Fruit fly (Drosophila melanogaster) whole organism, embryonic: ENCODE results near the gene Lmpt.

Experiments
- BEAF-32 ChIP-seq: fragments of 200-800 bp; sonication (Bioruptor generic); optimal IDR thresholded peaks from 3 replicates; lab custom pipeline; 2017; ENCODE audit warnings: missing biosample characterization, missing genetic modification characterization, mild to moderate bottlenecking, moderate library complexity, missing genetic modification reagents
- Bdp1 ChIP-seq: fragments of 200-800 bp; sonication (Bioruptor generic); optimal IDR thresholded peaks from 3 replicates; lab custom pipeline; 2016; ENCODE audit warnings: missing biosample characterization, missing genetic modification characterization
- Blimp-1 ChIP-seq: fragments of 200-800 bp; sonication (Bioruptor generic); optimal IDR thresholded peaks from 3 replicates; lab custom pipeline; 2018; ENCODE audit warnings: missing biosample characterization, missing genetic modification characterization, mild to moderate bottlenecking, moderate library complexity, missing genetic modification reagents
- CG12744 ChIP-seq: fragments of 200-800 bp; sonication (Bioruptor generic); optimal IDR thresholded peaks from 2 replicates; lab custom pipeline; 2016; ENCODE audit warnings: missing biosample characterization, missing genetic modification characterization
- CG16813 ChIP-seq: fragments of 200-800 bp; sonication (Bioruptor generic); IDR thresholded peaks from 3 replicates; pipeline ENCODE4 v1.3.6; 2022; ENCODE audit warnings: missing biosample characterization, missing genetic modification characterization; ENCODE audit not compliant: partially characterized antibody
- CG17385 ChIP-seq: fragments of 200-800 bp; sonication (Bioruptor generic); optimal IDR thresholded peaks from 3 replicates; lab custom pipeline; 2018; ENCODE audit warnings: missing biosample characterization, mild to moderate bottlenecking, missing genetic modification characterization
- CG17802 ChIP-seq: fragments of 200-800 bp; sonication (Bioruptor generic); optimal IDR thresholded peaks from 2 replicates; lab custom pipeline; 2018; ENCODE audit warnings: missing biosample characterization, mild to moderate bottlenecking, missing genetic modification characterization, moderate library complexity
- CG34224 ChIP-seq: fragments of 200-800 bp; sonication (Bioruptor generic); IDR thresholded peaks from 3 replicates; pipeline ENCODE4 v1.3.6; 2022; ENCODE audit warnings: missing biosample characterization, missing genetic modification characterization; ENCODE audit not compliant: partially characterized antibody
- CG34376 ChIP-seq: fragments of 200-800 bp; sonication (Bioruptor generic); optimal IDR thresholded peaks from 2 replicates; lab custom pipeline; 2018; ENCODE audit warnings: missing biosample characterization, mild to moderate bottlenecking, missing genetic modification characterization
- CG3847 ChIP-seq: fragments of 200-800 bp; sonication (Bioruptor generic); IDR thresholded peaks from 2 replicates; pipeline ENCODE4 v1.3.6; 2022; ENCODE audit warnings: missing biosample characterization, missing genetic modification characterization
- CG4328 ChIP-seq: fragments of 200-800 bp; sonication (Bioruptor generic); optimal IDR thresholded peaks from 3 replicates; lab custom pipeline; 2017; ENCODE audit warnings: missing biosample characterization, missing genetic modification reagents, missing genetic modification characterization
- CG4424 ChIP-seq: fragments of 200-800 bp; sonication (Bioruptor generic); optimal IDR thresholded peaks from 3 replicates; lab custom pipeline; 2016; ENCODE audit warnings: missing biosample characterization, missing genetic modification characterization
- CG7987 ChIP-seq: fragments of 200-800 bp; sonication (Bioruptor generic); optimal IDR thresholded peaks from 2 replicates; lab custom pipeline; 2018; ENCODE audit warnings: missing biosample characterization, mild to moderate bottlenecking, missing genetic modification characterization, moderate library complexity
- CG8765 ChIP-seq: fragments of 200-800 bp; sonication (Bioruptor generic); IDR thresholded peaks from 2 replicates; pipeline ENCODE4 v1.3.6; 2022; ENCODE audit warnings: missing biosample characterization, missing genetic modification characterization
- CG9817 ChIP-seq: fragments of 200-800 bp; sonication (Bioruptor generic); optimal IDR thresholded peaks from 2 replicates; lab custom pipeline; 2018; ENCODE audit warnings: missing biosample characterization, mild to moderate bottlenecking, missing genetic modification characterization, moderate library complexity
- CTCF ChIP-seq: fragments of 200-800 bp; sonication (Bioruptor generic); optimal IDR thresholded peaks from 2 replicates; lab custom pipeline; 2017; ENCODE audit warnings: missing biosample characterization, mild to moderate bottlenecking, missing genetic modification characterization, moderate library complexity
- Dll ChIP-seq: fragments of 200-800 bp; sonication (Bioruptor generic); IDR thresholded peaks from 4 replicates; pipeline ENCODE4 v1.3.6; 2022; ENCODE audit warnings: missing biosample characterization, missing genetic modification characterization; ENCODE audit not compliant: partially characterized antibody
- E2f1 ChIP-seq: fragments of 200-800 bp; sonication (Bioruptor generic); IDR thresholded peaks from 2 replicates; pipeline ENCODE4 v1.3.6; 2022; ENCODE audit warnings: missing biosample characterization, missing genetic modification characterization
- Ets97D ChIP-seq: fragments of 200-800 bp; sonication (Bioruptor generic); optimal IDR thresholded peaks from 3 replicates; lab custom pipeline; 2016; ENCODE audit warnings: missing biosample characterization, missing genetic modification characterization
- HHEX ChIP-seq: fragments of 200-800 bp; sonication (Bioruptor generic); optimal IDR thresholded peaks from 3 replicates; lab custom pipeline; 2017; ENCODE audit warnings: missing biosample characterization, mild to moderate bottlenecking, missing genetic modification characterization, missing genetic modification reagents
- HLH4C ChIP-seq: fragments of 200-800 bp; sonication (Bioruptor generic); IDR thresholded peaks from 3 replicates; pipeline ENCODE4 v1.3.6; 2022; ENCODE audit warnings: missing biosample characterization, missing genetic modification characterization; ENCODE audit not compliant: partially characterized antibody
- HmgD ChIP-seq: fragments of 200-800 bp; sonication (Bioruptor generic); optimal IDR thresholded peaks from 3 replicates; lab custom pipeline; 2016; ENCODE audit warnings: missing biosample characterization, missing genetic modification characterization
- HmgZ ChIP-seq: fragments of 200-800 bp; sonication (Bioruptor generic); optimal IDR thresholded peaks from 2 replicates; lab custom pipeline; 2018; ENCODE audit warnings: missing biosample characterization, mild to moderate bottlenecking, missing genetic modification characterization
- Lhr ChIP-seq: fragments of 200-800 bp; sonication (Bioruptor generic); optimal IDR thresholded peaks from 3 replicates; lab custom pipeline; 2017; ENCODE audit warnings: mild to moderate bottlenecking, missing biosample characterization, missing genetic modification reagents, missing genetic modification characterization
- Lim3 ChIP-seq: fragments of 200-800 bp; sonication (Bioruptor generic); IDR thresholded peaks from 2 replicates; pipeline ENCODE4 v1.3.6; 2022; ENCODE audit warnings: missing biosample characterization, missing genetic modification characterization
- MESR4 ChIP-seq: fragments of 200-800 bp; sonication (Bioruptor generic); optimal IDR thresholded peaks from 2 replicates; lab custom pipeline; 2018; ENCODE audit warnings: missing biosample characterization, mild to moderate bottlenecking, missing genetic modification characterization, moderate library complexity
- Mad ChIP-seq: fragments of 200-800 bp; sonication (Bioruptor generic); optimal IDR thresholded peaks from 2 replicates; lab custom pipeline; 2016; ENCODE audit warnings: missing biosample characterization, missing genetic modification characterization
- Med ChIP-seq: fragments of 200-800 bp; sonication (Bioruptor generic); peaks from one replicate; lab custom pipeline; 2016; ENCODE audit warnings: missing biosample characterization, missing genetic modification characterization, mild to moderate bottlenecking, inconsistent platforms, moderate library complexity
- Mes4 ChIP-seq: fragments of 200-800 bp; sonication (Bioruptor generic); optimal IDR thresholded peaks from 2 replicates; lab custom pipeline; 2016; ENCODE audit warnings: missing biosample characterization, missing genetic modification characterization
- Nf-YB ChIP-seq: fragments of 200-800 bp; sonication (Bioruptor generic); optimal IDR thresholded peaks from 3 replicates; lab custom pipeline; 2019; ENCODE audit warnings: missing biosample characterization, mild to moderate bottlenecking, missing genetic modification characterization, moderate library complexity
- PHDP ChIP-seq: fragments of 200-800 bp; sonication (Bioruptor generic); optimal IDR thresholded peaks from 3 replicates; lab custom pipeline; 2018; ENCODE audit warnings: missing biosample characterization, mild to moderate bottlenecking, missing genetic modification characterization, moderate library complexity
- Pdp1 ChIP-seq, 2 experiments: fragments of 200-800 bp; sonication (Bioruptor generic); optimal IDR thresholded peaks; 3 replicates each; lab custom pipeline; 2016; ENCODE audit warnings: missing biosample characterization in 2 of 2, missing genetic modification characterization in 2 of 2, mild to moderate bottlenecking in 1 of 2, moderate library complexity in 1 of 2
- Ravus ChIP-seq: fragments of 200-800 bp; sonication (Bioruptor generic); IDR thresholded peaks from 2 replicates; pipeline ENCODE4 v1.3.6; 2022; ENCODE audit warnings: missing biosample characterization, missing genetic modification characterization
- Sin3A ChIP-seq: fragments of >200 bp; optimal IDR thresholded peaks from 2 replicates; lab custom pipeline; 2018
- Six4 ChIP-seq: fragments of 200-800 bp; sonication (Bioruptor generic); optimal IDR thresholded peaks from 2 replicates; lab custom pipeline; 2016; ENCODE audit warnings: missing biosample characterization, missing genetic modification characterization
- Tbp ChIP-seq: fragments of >200 bp; optimal IDR thresholded peaks from 2 replicates; lab custom pipeline; 2018; ENCODE audit warnings: missing biosample characterization, missing genetic modification characterization
- ato ChIP-seq: fragments of 200-800 bp; sonication (Bioruptor generic); IDR thresholded peaks from 2 replicates; pipeline ENCODE4 v1.3.6; 2022; ENCODE audit warnings: missing biosample characterization, missing genetic modification characterization; ENCODE audit not compliant: partially characterized antibody
- cad ChIP-seq: fragments of >200 bp; optimal IDR thresholded peaks from 2 replicates; lab custom pipeline; 2017; ENCODE audit warnings: missing biosample characterization, missing genetic modification characterization
- dan ChIP-seq: fragments of 200-800 bp; sonication (Bioruptor generic); IDR thresholded peaks from 2 replicates; pipeline ENCODE4 v1.3.6; 2022; ENCODE audit warnings: missing biosample characterization, missing genetic modification characterization
- dmrt99B ChIP-seq: fragments of 200-800 bp; sonication (Bioruptor generic); optimal IDR thresholded peaks from 2 replicates; lab custom pipeline; 2018; ENCODE audit warnings: missing biosample characterization, mild to moderate bottlenecking, missing genetic modification characterization, moderate library complexity
- emc ChIP-seq: fragments of 200-800 bp; sonication (Bioruptor generic); optimal IDR thresholded peaks from 2 replicates; lab custom pipeline; 2016; ENCODE audit warnings: missing biosample characterization, missing genetic modification characterization
- eve ChIP-seq, 2 experiments: fragments of >200 bp; optimal IDR thresholded peaks; 2 replicates each; lab custom pipeline; 2017; ENCODE audit warnings: missing biosample characterization in 2 of 2, missing genetic modification characterization in 2 of 2
- fd102C ChIP-seq: fragments of 200-800 bp; sonication (Bioruptor generic); optimal IDR thresholded peaks from 2 replicates; lab custom pipeline; 2018; ENCODE audit warnings: missing biosample characterization, mild to moderate bottlenecking, missing genetic modification characterization, moderate library complexity
- gcm2 ChIP-seq: fragments of 200-800 bp; sonication (Bioruptor generic); optimal IDR thresholded peaks from 2 replicates; lab custom pipeline; 2016; ENCODE audit warnings: missing biosample characterization, missing genetic modification characterization
- hkb ChIP-seq, 2 experiments: fragments of 200-800 bp in 1 of 2; fragments of >200 bp in 1 of 2; sonication (Bioruptor generic) in 1 of 2; IDR thresholded peaks in 1 of 2; optimal IDR thresholded peaks in 1 of 2; 2 replicates each; pipeline versions ENCODE4 v1.3.6 to Lab custom; 2017 to 2022; ENCODE audit warnings: missing biosample characterization in 1 of 2, missing genetic modification characterization in 1 of 2
- kah ChIP-seq: fragments of 200-800 bp; sonication (Bioruptor generic); optimal IDR thresholded peaks from 2 replicates; lab custom pipeline; 2018; ENCODE audit warnings: missing biosample characterization, mild to moderate bottlenecking, missing genetic modification characterization
- lab ChIP-seq: fragments of 200-800 bp; sonication (Bioruptor generic); optimal IDR thresholded peaks from 3 replicates; lab custom pipeline; 2017; ENCODE audit warnings: missing biosample characterization, missing genetic modification characterization, mild to moderate bottlenecking, moderate library complexity, missing genetic modification reagents
- mld ChIP-seq: fragments of 200-800 bp; sonication (Bioruptor generic); IDR thresholded peaks from 3 replicates; pipeline ENCODE4 v1.3.6; 2022; ENCODE audit warnings: missing biosample characterization, missing genetic modification characterization; ENCODE audit not compliant: partially characterized antibody
- sqz ChIP-seq: fragments of 200-800 bp; sonication (Bioruptor generic); optimal IDR thresholded peaks from 3 replicates; lab custom pipeline; 2018; ENCODE audit warnings: missing biosample characterization, mild to moderate bottlenecking, missing genetic modification characterization
- usp ChIP-seq: fragments of >200 bp; optimal IDR thresholded peaks from 2 replicates; lab custom pipeline; 2017; ENCODE audit warnings: missing biosample characterization, missing genetic modification characterization
- zen2 ChIP-seq: fragments of 200-800 bp; sonication (Bioruptor generic); IDR thresholded peaks from 3 replicates; pipeline ENCODE4 v1.3.6; 2022; ENCODE audit warnings: missing biosample characterization, missing genetic modification characterization; ENCODE audit not compliant: partially characterized antibody

Gene Lmpt

dm6 chr3L:16862958-16863357 is 2.1 kb upstream of the Lmpt start, which contains the start of gene CG9951 (continued):
- TF ChIP-seq Ets97D (GFP tag; lab: Kevin White, UChicago) (peak; percentile 37), CG9817 (tag; lab: Kevin White, UChicago) (no peak), PHDP (tag; lab: Kevin White, UChicago) (no peak), HHEX (no peak), Mad (GFP tag; lab: Kevin White, UChicago) (no peak), CG17802 (tag; lab: Kevin White, UChicago) (no peak), CG7987 (GFP tag; lab: Kevin White, UChicago) (no peak), kah (GFP tag; lab: Kevin White, UChicago) (no peak), Lhr (peak; percentile 2), fd102C (GFP tag; lab: Kevin White, UChicago) (no peak), mld (GFP tag; lab: Robert Waterston, UW) (no peak), HLH4C (GFP tag; lab: Robert Waterston, UW) (no peak), CG12744 (GFP tag; lab: Kevin White, UChicago) (no peak), CG4424 (no peak), HmgD (GFP tag; lab: Kevin White, UChicago) (no peak), CG3847 (peak; percentile 43; the same call in 1 of the 2 replicates), Dll (GFP tag; lab: Robert Waterston, UW) (no peak), CTCF (GFP tag; lab: Kevin White, UChicago) (peak; percentile 10), zen2 (GFP tag; lab: Robert Waterston, UW) (no peak), CG34376 (GFP tag; lab: Kevin White, UChicago) (no peak), dmrt99B (tag; lab: Kevin White, UChicago) (no peak), Tbp (no peak), sqz (peak; percentile 87), BEAF-32 (GFP tag; lab: Kevin White, UChicago) (peak; percentile 10), Nf-YB (GFP tag; lab: Kevin White, UChicago) (no peak), CG4328 (GFP tag; lab: Kevin White, UChicago) (no peak), MESR4 (peak; percentile 84), usp (no peak), Blimp-1 (GFP tag; lab: Kevin White, UChicago) (no peak), dan (GFP tag; lab: Robert Waterston, UW) (no peak), Mes4 (GFP tag; lab: Kevin White, UChicago) (no peak), CG34224 (no peak), Six4 (GFP tag; lab: Kevin White, UChicago) (no peak), Sin3A (lab: Kevin White, UChicago) (peak; percentile 10), CG16813 (no peak), ato (GFP tag; lab: Robert Waterston, UW) (no peak), HmgZ (peak; percentile 5), CG17385 (GFP tag; lab: Kevin White, UChicago) (no peak), cad (GFP tag; lab: Kevin White, UChicago) (no peak), Lim3 (no peak), Ravus (no peak), Bdp1 (no peak), CG8765 (GFP tag; lab: Robert Waterston, UW) (no peak), hkb (optimal IDR thresholded peaks at IDR 0.05; lab: Kevin White, UChicago) (no peak), hkb (GFP tag; IDR thresholded peaks at IDR 0.05; lab: Robert Waterston, UW) (no peak), eve (GFP tag; optimal IDR thresholded peaks at IDR 0.05; lab: Kevin White, UChicago) (no peak), Pdp1 (GFP tag; optimal IDR thresholded peaks at IDR 0.05; lab: Kevin White, UChicago) (peak in 1 of 2 experiments; percentile 25), E2f1 (no peak), lab (GFP tag; lab: Kevin White, UChicago) (no peak), emc (GFP tag; lab: Kevin White, UChicago) (no peak), gcm2 (GFP tag; lab: Kevin White, UChicago) (no peak), Med (GFP tag; lab: Kevin White, UChicago) (peak; percentile 69)
